Worm (Caenorhabditis elegans): Measurements from ENCODE around the gene mltn-1.
A peak's percentile ranks its signal among the peaks of the same experiment; 100 is the strongest.

mltn-1 gene

DNA sequence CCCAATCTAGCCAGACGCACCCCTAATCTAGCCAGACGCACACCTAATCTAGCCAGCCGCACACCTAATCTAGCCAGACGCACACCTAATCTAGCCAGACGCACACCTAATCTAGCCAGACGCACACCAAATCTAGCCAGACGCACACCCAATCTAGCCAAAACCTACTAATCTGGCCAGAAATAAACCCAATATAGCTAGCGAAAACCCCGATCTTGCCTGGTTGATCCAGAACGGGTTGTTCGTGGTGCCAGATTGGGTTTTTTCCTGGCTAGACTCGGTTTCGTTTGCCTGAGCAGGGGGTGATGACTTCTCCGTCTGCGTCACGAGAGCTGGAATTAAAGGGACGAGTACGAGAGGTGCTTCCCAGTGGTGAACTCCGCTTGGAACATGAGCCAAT, 39.1 kb upstream of the mltn-1 start, which contains the start of gene W09H1.3:
Gene W09H1.3 (plus strand): TSS at position 301 of the 400 bp plus-strand sequence.
- TF ChIP-seq mbf-1 (tag; optimal IDR thresholded peaks at IDR 0.05) (no peak), unc-62 (GFP tag; optimal IDR thresholded peaks at IDR 0.05) (no peak), elt-3 (tag; optimal IDR thresholded peaks at IDR 0.05) (no peak), fos-1 (tag; optimal IDR thresholded peaks at IDR 0.05) (no peak)

DNA sequence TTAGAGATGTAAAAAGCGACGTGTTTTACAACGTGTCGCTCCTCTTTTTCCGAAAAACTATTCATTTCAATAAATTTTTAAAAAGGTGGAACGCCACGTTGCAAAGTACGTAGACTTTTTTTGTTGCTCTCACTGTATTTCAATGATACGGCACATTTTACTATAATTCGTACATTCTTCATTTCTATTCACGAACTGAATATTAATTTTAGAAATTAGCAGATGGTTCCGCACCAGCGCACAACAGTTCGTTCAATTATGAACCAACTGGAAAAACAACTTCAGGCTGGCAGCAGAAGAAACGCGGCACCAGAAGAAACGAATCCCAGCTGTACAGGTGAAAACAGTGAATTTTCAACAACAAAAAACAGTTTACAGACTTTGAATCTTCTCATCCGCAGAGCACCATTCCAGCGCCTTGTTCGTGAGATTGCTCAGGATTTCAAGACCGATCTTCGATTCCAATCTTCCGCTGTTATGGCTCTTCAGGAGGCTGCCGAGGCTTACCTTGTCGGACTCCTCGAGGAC, 38.3 kb upstream of the mltn-1 start, which contains the start of the genes W09H1.4 and his-73:
Gene W09H1.4 (plus strand): TSS at position 301 of the 528 bp plus-strand sequence.
Gene his-73 (plus strand): TSS at position 478 of the 528 bp plus-strand sequence.
- TF ChIP-seq crh-2 (tag; optimal IDR thresholded peaks at IDR 0.05) (no peak), alr-1 (tag; optimal IDR thresholded peaks at IDR 0.05) (no peak), peb-1 (tag; optimal IDR thresholded peaks at IDR 0.05) (no peak)

DNA sequence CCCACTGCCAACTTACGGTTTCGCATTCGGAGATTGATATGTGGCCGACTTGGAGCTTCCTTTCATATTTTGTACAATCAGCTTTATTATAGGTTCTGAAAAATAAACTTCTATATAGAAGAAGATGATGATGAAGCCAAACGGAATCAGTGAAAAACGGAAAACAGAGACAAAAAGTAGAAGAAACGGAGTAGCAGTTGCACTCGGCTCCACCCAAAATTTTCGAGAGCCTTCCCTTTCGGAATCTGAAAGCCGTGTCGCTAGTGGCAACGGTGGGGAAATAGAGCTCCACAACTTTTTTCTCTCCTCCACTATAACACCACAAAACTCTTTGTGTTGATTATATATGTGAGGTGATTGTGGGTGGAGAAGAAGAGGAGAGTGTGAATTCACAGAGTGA, 36.4 kb upstream of the mltn-1 start, which contains the start of gene W09H1.1:
Gene W09H1.1 (minus strand): TSS at position 101 of the 400 bp plus-strand sequence.
- TF ChIP-seq ama-1 (optimal IDR thresholded peaks at IDR 0.05) (no peak), nhr-12 (tag; optimal IDR thresholded peaks at IDR 0.05) (no peak), nhr-6 (tag; optimal IDR thresholded peaks at IDR 0.05) (no peak), lin-11 (tag; optimal IDR thresholded peaks at IDR 0.05) (no peak), nhr-25 (tag; optimal IDR thresholded peaks at IDR 0.05) (no peak), skn-1 (tag; optimal IDR thresholded peaks at IDR 0.05) (no peak), egl-27 (tag; optimal IDR thresholded peaks at IDR 0.05) (no peak)

DNA sequence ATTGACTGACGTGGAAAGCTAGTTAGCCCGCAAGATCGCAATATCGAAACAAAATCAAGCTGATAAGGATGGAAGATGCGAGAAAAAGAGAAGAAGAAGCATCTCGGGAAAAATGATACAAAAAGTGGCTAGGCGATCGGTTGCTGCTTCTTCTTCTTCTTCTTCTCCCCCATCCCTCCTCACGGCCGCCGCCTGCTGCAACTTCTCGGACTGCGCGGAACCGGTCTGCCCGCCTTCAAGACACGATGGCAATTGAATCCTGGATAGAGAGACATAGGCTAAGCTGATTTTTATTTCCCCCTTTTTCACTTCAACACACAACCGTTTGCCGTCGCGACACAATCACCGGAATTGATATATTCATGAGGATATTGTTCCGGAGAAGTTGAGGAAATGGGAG, 29.4 kb upstream of the mltn-1 start:
- TF ChIP-seq mbf-1 (tag; optimal IDR thresholded peaks at IDR 0.05) (no peak), mdl-1 (tag; optimal IDR thresholded peaks at IDR 0.05) (no peak), crh-2 (tag; optimal IDR thresholded peaks at IDR 0.05) (no peak), ama-1 (optimal IDR thresholded peaks at IDR 0.05) (no peak), elt-3 (tag; optimal IDR thresholded peaks at IDR 0.05) (no peak), ceh-16 (tag; optimal IDR thresholded peaks at IDR 0.05) (no peak), sma-3 (GFP tag; optimal IDR thresholded peaks at IDR 0.05) (no peak), lin-13 (GFP tag; optimal IDR thresholded peaks at IDR 0.05) (no peak), sma-9 (GFP tag; optimal IDR thresholded peaks at IDR 0.05) (no peak), sma-9 (tag; optimal IDR thresholded peaks at IDR 0.05) (no peak)

DNA sequence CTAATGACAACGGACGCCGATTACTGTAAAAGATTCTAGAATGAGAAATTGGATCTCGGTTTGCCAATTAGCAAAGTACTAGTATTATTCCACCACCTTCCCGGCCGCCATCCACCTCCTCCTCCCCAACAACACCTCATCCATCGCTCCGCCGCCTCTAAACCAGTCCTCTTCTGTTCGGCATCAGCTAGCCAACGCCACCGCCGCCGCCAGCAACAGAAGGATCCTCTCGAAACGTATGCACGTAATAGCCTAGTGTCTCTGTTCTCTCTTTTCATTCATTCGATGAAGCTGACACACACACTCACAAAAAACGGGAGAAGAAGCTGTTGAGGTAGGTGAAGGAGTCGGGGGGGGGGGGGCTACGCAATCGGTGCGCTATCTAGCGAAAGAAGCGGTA, 25.7 kb upstream of the mltn-1 start:
- TF ChIP-seq nhr-77 (tag; optimal IDR thresholded peaks at IDR 0.05) (no peak), sem-4 (tag; optimal IDR thresholded peaks at IDR 0.05) (no peak), unc-55 (GFP tag; optimal IDR thresholded peaks at IDR 0.05) (no peak), nhr-21 (tag; optimal IDR thresholded peaks at IDR 0.05) (no peak), ceh-16 (tag; optimal IDR thresholded peaks at IDR 0.05) (no peak), zag-1 (tag; optimal IDR thresholded peaks at IDR 0.05) (no peak), Y55F3AM.14 (GFP tag; optimal IDR thresholded peaks at IDR 0.05) (no peak), lin-11 (tag; optimal IDR thresholded peaks at IDR 0.05) (no peak), F13H6.1 (tag; optimal IDR thresholded peaks at IDR 0.05) (no peak), alr-1 (tag; optimal IDR thresholded peaks at IDR 0.05) (no peak), nhr-6 (tag; optimal IDR thresholded peaks at IDR 0.05) (no peak), nhr-237 (tag; optimal IDR thresholded peaks at IDR 0.05) (no peak), snpc-4 (tag; optimal IDR thresholded peaks at IDR 0.05) (no peak), mdl-1 (tag; optimal IDR thresholded peaks at IDR 0.05) (no peak), C34F6.9 (tag; optimal IDR thresholded peaks at IDR 0.05) (no peak), ztf-1 (GFP tag; conservative IDR thresholded peaks at IDR 0.05) (no peak), nhr-129 (tag; optimal IDR thresholded peaks at IDR 0.05) (no peak), aly-2 (tag; optimal IDR thresholded peaks at IDR 0.05) (no peak), lsy-2 (tag; optimal IDR thresholded peaks at IDR 0.05) (no peak)

DNA sequence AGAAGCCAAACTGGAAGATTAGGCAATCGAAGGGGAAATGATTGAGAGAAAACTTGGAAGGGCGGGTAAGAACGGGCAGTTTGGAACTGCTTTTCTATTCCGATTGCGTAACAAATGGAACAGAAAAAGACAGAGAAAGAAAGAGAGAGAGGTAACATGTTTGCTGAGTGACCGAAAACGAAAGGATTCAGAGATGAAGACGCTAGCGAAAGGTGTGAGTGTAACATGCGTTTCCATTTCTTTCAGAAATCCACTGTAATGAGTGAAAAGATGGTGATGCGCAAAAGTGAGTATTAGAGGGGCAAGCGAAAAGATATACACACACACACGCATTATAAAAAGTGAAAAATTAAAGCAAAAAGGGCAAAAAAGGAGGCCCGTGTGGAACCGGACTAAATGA, 22.5 kb upstream of the mltn-1 start:
- TF ChIP-seq nhr-25 (tag; optimal IDR thresholded peaks at IDR 0.05), result peak; percentile 42
- no peak for TF ChIP-seq crh-2 (tag; optimal IDR thresholded peaks at IDR 0.05)
- peak; percentile 93 for TF ChIP-seq blmp-1 (tag; optimal IDR thresholded peaks at IDR 0.05; ENCODE audit: insufficient read depth)
